Fruit fly (Drosophila melanogaster) whole organism, adult: ENCODE data around the gene Ca-Ma2d.

Experiments
- CG11617 ChIP-seq: fragments of 200-800 bp; sonication (Bioruptor generic); optimal IDR thresholded peaks from 2 replicates; lab custom pipeline; 2017; ENCODE audit warnings: mild to moderate bottlenecking, missing biosample characterization, missing genetic modification reagents, missing genetic modification characterization
- CG12768 ChIP-seq: fragments of 200-800 bp; sonication (Bioruptor generic); optimal IDR thresholded peaks from 2 replicates; lab custom pipeline; 2017; ENCODE audit warnings: missing biosample characterization, missing genetic modification characterization, mild to moderate bottlenecking, moderate library complexity, missing genetic modification reagents
- CG14711 ChIP-seq: fragments of 200-800 bp; sonication (Bioruptor generic); optimal IDR thresholded peaks from 2 replicates; lab custom pipeline; 2018; ENCODE audit warnings: missing biosample characterization, mild to moderate bottlenecking, missing genetic modification characterization, moderate library complexity
- CG1620 ChIP-seq: fragments of 200-800 bp; sonication (Bioruptor generic); optimal IDR thresholded peaks from 2 replicates; lab custom pipeline; 2016; ENCODE audit warnings: missing biosample characterization, missing genetic modification characterization
- CG33017 ChIP-seq: fragments of 200-800 bp; sonication (Bioruptor generic); optimal IDR thresholded peaks from 2 replicates; lab custom pipeline; 2018; ENCODE audit warnings: missing biosample characterization, mild to moderate bottlenecking, missing genetic modification characterization, moderate library complexity
- CG5204 ChIP-seq: fragments of 200-800 bp; sonication (Bioruptor generic); optimal IDR thresholded peaks from 2 replicates; lab custom pipeline; 2016; ENCODE audit warnings: missing biosample characterization, missing genetic modification characterization
- CG7045 ChIP-seq: fragments of 200-800 bp; sonication (Bioruptor generic); optimal IDR thresholded peaks from 2 replicates; lab custom pipeline; 2017; ENCODE audit warnings: missing biosample characterization, mild to moderate bottlenecking, missing genetic modification characterization
- CG7101 ChIP-seq: fragments of 200-800 bp; sonication (Bioruptor generic); optimal IDR thresholded peaks from 2 replicates; lab custom pipeline; 2018; ENCODE audit warnings: missing biosample characterization, mild to moderate bottlenecking, missing genetic modification characterization, moderate library complexity
- Clk ChIP-seq: fragments of 200-800 bp; sonication (Bioruptor generic); optimal IDR thresholded peaks from 2 replicates; lab custom pipeline; 2017; ENCODE audit warnings: missing biosample characterization, missing genetic modification characterization
- Crg-1 ChIP-seq: fragments of 200-800 bp; sonication (Bioruptor generic); optimal IDR thresholded peaks from 2 replicates; lab custom pipeline; 2016; ENCODE audit warnings: missing biosample characterization, missing genetic modification characterization
- Hr96 ChIP-seq: fragments of 200-800 bp; sonication (Bioruptor generic); optimal IDR thresholded peaks from 2 replicates; lab custom pipeline; 2016; ENCODE audit warnings: missing biosample characterization, missing genetic modification characterization
- Mnt ChIP-seq: fragments of 200-800 bp; sonication (Bioruptor generic); optimal IDR thresholded peaks from 2 replicates; lab custom pipeline; 2016; ENCODE audit warnings: missing biosample characterization, mild to moderate bottlenecking, missing genetic modification characterization
- bab1 ChIP-seq: fragments of 200-800 bp; sonication (Bioruptor generic); optimal IDR thresholded peaks from 3 replicates; lab custom pipeline; 2019; ENCODE audit warnings: missing biosample characterization, mild to moderate bottlenecking, missing genetic modification characterization, moderate library complexity
- cic ChIP-seq: fragments of 200-800 bp; sonication (Bioruptor generic); optimal IDR thresholded peaks from 2 replicates; lab custom pipeline; 2017; ENCODE audit warnings: missing biosample characterization, mild to moderate bottlenecking, missing genetic modification characterization, moderate library complexity
- cnc ChIP-seq, 2 experiments: fragments of >200 bp; optimal IDR thresholded peaks; 2 replicates each; lab custom pipeline; 2017
- kay ChIP-seq: fragments of 200-800 bp; sonication (Bioruptor generic); peaks from one replicate; lab custom pipeline; 2016; ENCODE audit warnings: missing biosample characterization, missing genetic modification characterization, borderline replicate concordance
- ovo ChIP-seq: fragments of 200-800 bp; sonication (Bioruptor generic); optimal IDR thresholded peaks from 2 replicates; lab custom pipeline; 2016; ENCODE audit warnings: missing biosample characterization, missing genetic modification characterization
- pad ChIP-seq: fragments of 200-800 bp; sonication (Bioruptor generic); optimal IDR thresholded peaks from 3 replicates; lab custom pipeline; 2017; ENCODE audit warnings: missing biosample characterization, missing genetic modification characterization, mild to moderate bottlenecking, moderate library complexity, missing genetic modification reagents
- tj ChIP-seq: fragments of 200-800 bp; sonication (Bioruptor generic); optimal IDR thresholded peaks from 3 replicates; lab custom pipeline; 2017; ENCODE audit warnings: missing biosample characterization, mild to moderate bottlenecking, missing genetic modification characterization, moderate library complexity
- toe ChIP-seq: fragments of 200-800 bp; sonication (Bioruptor generic); optimal IDR thresholded peaks from 2 replicates; lab custom pipeline; 2016; ENCODE audit warnings: missing biosample characterization, missing genetic modification characterization

The Ca-Ma2d gene

dm6 chr2L:16251598-16252131 is 20.4 kb downstream of the Ca-Ma2d start, which contains the start of gene CG46309:
Gene CG46309, minus strand, starts transcription at chr2L:16251788.
- TF ChIP-seq cnc (optimal IDR thresholded peaks at IDR 0.05; lab: Kevin White, UChicago) (no peak), CG7045 (GFP tag; lab: Kevin White, UChicago) (peak; percentile 45), CG7101 (tag; lab: Kevin White, UChicago) (peak; percentile 16), ovo (GFP tag; lab: Kevin White, UChicago) (peak; percentile 10), CG11617 (GFP tag; lab: Kevin White, UChicago) (peak; percentile 9), tj (GFP tag; lab: Kevin White, UChicago) (no peak), CG33017 (peak; percentile 66), CG14711 (tag; lab: Kevin White, UChicago) (no peak), pad (no peak), Hr96 (GFP tag; lab: Kevin White, UChicago) (no peak), Clk (GFP tag; lab: Kevin White, UChicago) (no peak), cic (peak; percentile 61), Mnt (GFP tag; lab: Kevin White, UChicago) (peak; percentile 43), CG12768 (GFP tag; lab: Kevin White, UChicago) (peak; percentile 55), CG1620 (no peak), kay (GFP tag; lab: Kevin White, UChicago) (peak; percentile 9), bab1 (GFP tag; lab: Kevin White, UChicago) (peak; percentile 47), toe (GFP tag; lab: Kevin White, UChicago) (peak; percentile 3), CG5204 (peak; percentile 30), Crg-1 (peak; percentile 11)

DNA sequence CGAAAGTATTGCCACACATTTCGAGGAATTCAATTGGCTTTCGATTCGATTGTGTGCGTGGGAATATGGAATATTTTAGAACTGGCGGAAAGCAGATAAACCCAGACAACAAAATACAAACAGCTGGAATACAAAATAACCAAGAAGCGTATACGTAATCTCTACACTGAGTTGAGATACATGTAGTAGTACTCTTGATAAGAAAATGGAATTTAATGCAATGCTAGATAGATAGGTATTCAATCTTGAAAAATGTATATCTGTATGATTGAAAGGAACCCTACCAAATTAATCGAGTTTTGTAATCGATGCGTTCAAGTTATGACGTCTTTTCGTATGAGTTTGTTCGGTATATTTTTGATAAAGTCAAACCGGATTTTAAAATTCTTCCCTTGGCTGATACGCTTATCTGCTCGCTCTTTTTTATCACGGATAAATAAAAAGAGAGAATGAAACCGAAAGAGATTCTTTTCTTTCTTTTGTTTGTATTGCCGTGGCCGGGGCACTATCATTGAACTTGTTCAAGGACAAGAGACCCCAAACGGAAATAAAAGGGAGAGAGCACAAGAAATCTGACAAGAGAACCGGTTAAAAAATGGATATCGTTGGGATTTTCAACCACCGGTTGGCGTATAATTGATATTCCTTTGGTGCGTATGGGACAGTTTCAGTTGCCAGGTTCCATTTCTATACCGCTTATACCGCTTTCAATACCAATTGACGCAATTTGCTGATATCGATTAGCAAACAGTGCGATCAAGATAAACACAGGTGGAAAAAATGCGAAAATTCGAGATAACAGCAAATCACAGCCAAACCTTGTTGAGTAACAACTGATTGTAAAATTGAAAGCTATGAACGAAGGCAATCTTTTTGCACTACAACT is 24.2 kb downstream of the Ca-Ma2d start:
- TF ChIP-seq CG7045 (GFP tag; lab: Kevin White, UChicago) (no peak), CG5204 (no peak), CG7101 (tag; lab: Kevin White, UChicago) (no peak), cic (peak; percentile 13), CG33017 (no peak), CG1620 (no peak), ovo (GFP tag; lab: Kevin White, UChicago) (no peak), CG14711 (tag; lab: Kevin White, UChicago) (no peak), pad (no peak), toe (GFP tag; lab: Kevin White, UChicago) (no peak), CG11617 (GFP tag; lab: Kevin White, UChicago) (no peak), Clk (GFP tag; lab: Kevin White, UChicago) (no peak), kay (GFP tag; lab: Kevin White, UChicago) (peak; percentile 52)

- no peak for TF ChIP-seq CG11617 (GFP tag; lab: Kevin White, UChicago)
- TF ChIP-seq CG33017 = no peak
- TF ChIP-seq CG14711 (tag; lab: Kevin White, UChicago) = no peak
- TF ChIP-seq kay (GFP tag; lab: Kevin White, UChicago) = peak; percentile 67
- TF ChIP-seq toe (GFP tag; lab: Kevin White, UChicago) = no peak
- TF ChIP-seq cnc (optimal IDR thresholded peaks at IDR 0.05; lab: Kevin White, UChicago) = no peak
- peak; percentile 1 for TF ChIP-seq Mnt (GFP tag; lab: Kevin White, UChicago)
- no peak for TF ChIP-seq pad
These were observed 24.8 kb downstream of the Ca-Ma2d start for dm6 chr2L:16256118-16256435.

DNA sequence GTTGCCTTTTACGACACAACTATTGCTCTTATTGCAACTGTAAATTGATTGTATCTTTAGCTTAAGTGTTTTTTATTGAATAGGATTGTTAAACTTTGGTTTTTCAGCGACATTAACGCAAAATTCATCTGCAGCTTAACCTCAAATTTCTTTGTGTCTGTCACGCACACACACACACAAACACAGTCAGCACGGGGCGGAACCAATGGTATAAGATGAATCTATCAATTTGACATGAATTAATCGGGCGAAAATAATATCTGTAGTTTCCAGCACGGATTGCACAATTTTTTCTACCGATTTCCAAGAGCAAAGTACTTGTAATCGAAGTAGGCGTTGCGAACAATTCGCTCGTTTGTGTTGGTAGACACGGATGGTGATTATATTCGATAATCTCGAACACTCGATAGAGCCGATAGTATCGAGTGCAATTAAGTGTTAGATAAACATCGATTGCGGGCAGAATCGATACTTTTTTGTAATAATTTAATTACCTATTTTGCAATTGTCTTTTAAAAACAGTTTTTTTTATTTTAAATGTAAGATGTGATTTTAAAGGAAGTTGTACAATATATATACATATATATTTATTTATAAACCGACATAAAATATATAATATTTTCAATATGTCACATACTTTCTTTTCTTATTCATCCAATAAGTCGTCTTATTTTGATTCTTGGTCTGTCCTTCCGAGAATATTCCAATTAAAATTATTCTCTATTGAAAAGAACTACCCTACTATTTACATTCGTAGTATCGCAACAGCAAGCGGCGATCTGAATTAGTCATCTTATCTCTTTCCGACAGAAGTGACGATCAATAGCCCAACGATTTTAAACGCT is 26.2 kb downstream of the Ca-Ma2d start, which contains the start of the genes PRL-1 and EndoGI:
PRL-1 (minus strand) TSS at position 380 of the 845 bp plus-strand sequence.
EndoGI (plus strand) TSS at position 462 of the 845 bp plus-strand sequence.
- TF ChIP-seq kay (GFP tag; lab: Kevin White, UChicago) (peak; percentile 99), Crg-1 (no peak), CG7101 (tag; lab: Kevin White, UChicago) (peak; percentile 94), CG14711 (tag; lab: Kevin White, UChicago) (peak; percentile 92), CG5204 (no peak), toe (GFP tag; lab: Kevin White, UChicago) (no peak), pad (peak; percentile 66), Hr96 (GFP tag; lab: Kevin White, UChicago) (no peak), bab1 (GFP tag; lab: Kevin White, UChicago) (peak; percentile 96), Clk (GFP tag; lab: Kevin White, UChicago) (peak; percentile 65), CG7045 (GFP tag; lab: Kevin White, UChicago) (peak; percentile 84), cnc (optimal IDR thresholded peaks at IDR 0.05; lab: Kevin White, UChicago) (no peak), Mnt (GFP tag; lab: Kevin White, UChicago) (peak; percentile 40), CG11617 (GFP tag; lab: Kevin White, UChicago) (peak; percentile 95), CG12768 (GFP tag; lab: Kevin White, UChicago) (peak; percentile 56), CG1620 (peak; percentile 20), ovo (GFP tag; lab: Kevin White, UChicago) (peak; percentile 69), CG33017 (peak; percentile 94), cic (peak; percentile 51), tj (GFP tag; lab: Kevin White, UChicago) (peak; percentile 65)
